Fruit fly (Drosophila melanogaster) whole organism, embryonic: ENCODE results near the gene CG15818.

Experiments
- Bdp1 ChIP-seq: fragments of 200-800 bp; sonication (Bioruptor generic); optimal IDR thresholded peaks from 3 replicates; lab custom pipeline; 2016; ENCODE audit warnings: missing biosample characterization, missing genetic modification characterization
- C15 ChIP-seq: fragments of 200-800 bp; sonication (Bioruptor generic); IDR thresholded peaks from 3 replicates; pipeline ENCODE4 v1.3.6; 2022; ENCODE audit warnings: missing biosample characterization, missing genetic modification characterization
- CG10147 ChIP-seq: fragments of 200-800 bp; sonication (Bioruptor generic); optimal IDR thresholded peaks from 2 replicates; lab custom pipeline; 2019; ENCODE audit warnings: missing biosample characterization, mild to moderate bottlenecking, missing genetic modification characterization, moderate library complexity
- CG11093 ChIP-seq: fragments of 200-800 bp; sonication (Bioruptor generic); IDR thresholded peaks from 3 replicates; pipeline ENCODE4 v1.3.6; 2022; ENCODE audit warnings: missing biosample characterization, missing genetic modification characterization
- CG11247 ChIP-seq: fragments of 200-800 bp; sonication (Bioruptor generic); IDR thresholded peaks from 2 replicates; pipeline ENCODE4 v1.3.6; 2022; ENCODE audit warnings: missing biosample characterization, missing genetic modification characterization
- CG11398 ChIP-seq: fragments of 200-800 bp; sonication (Bioruptor generic); optimal IDR thresholded peaks from 2 replicates; lab custom pipeline; 2016; ENCODE audit warnings: missing biosample characterization, missing genetic modification characterization
- CG11560 ChIP-seq: fragments of 200-800 bp; sonication (Bioruptor generic); IDR thresholded peaks from 3 replicates; pipeline ENCODE4 v1.3.6; 2022; ENCODE audit warnings: missing biosample characterization, missing genetic modification characterization
- CG12155 ChIP-seq: fragments of 200-800 bp; sonication (Bioruptor generic); optimal IDR thresholded peaks from 3 replicates; lab custom pipeline; 2016; ENCODE audit warnings: missing biosample characterization, missing genetic modification characterization
- CG12769 ChIP-seq: fragments of 200-800 bp; sonication (Bioruptor generic); optimal IDR thresholded peaks from 2 replicates; lab custom pipeline; 2019; ENCODE audit warnings: missing biosample characterization, mild to moderate bottlenecking, missing genetic modification characterization, moderate library complexity
- CG15073 ChIP-seq: fragments of 200-800 bp; sonication (Bioruptor generic); optimal IDR thresholded peaks from 2 replicates; lab custom pipeline; 2016; ENCODE audit warnings: missing biosample characterization, missing genetic modification characterization
- CG15601 ChIP-seq: fragments of 200-800 bp; sonication (Bioruptor generic); optimal IDR thresholded peaks from 3 replicates; lab custom pipeline; 2019; ENCODE audit warnings: missing biosample characterization, mild to moderate bottlenecking, missing genetic modification characterization, moderate library complexity
- CG1832 ChIP-seq: fragments of 200-800 bp; sonication (Bioruptor generic); optimal IDR thresholded peaks from 2 replicates; lab custom pipeline; 2017; ENCODE audit warnings: missing biosample characterization, mild to moderate bottlenecking, missing genetic modification characterization, inconsistent platforms
- CG18599 ChIP-seq: fragments of 200-800 bp; sonication (Bioruptor generic); optimal IDR thresholded peaks from 3 replicates; lab custom pipeline; 2017; ENCODE audit warnings: missing biosample characterization, missing genetic modification characterization, mild to moderate bottlenecking, moderate library complexity, missing genetic modification reagents
- CG31388 ChIP-seq: fragments of 200-800 bp; sonication (Bioruptor generic); optimal IDR thresholded peaks from 2 replicates; lab custom pipeline; 2016; ENCODE audit warnings: missing biosample characterization, missing genetic modification characterization
- CG3163 ChIP-seq: fragments of 200-800 bp; sonication (Bioruptor generic); optimal IDR thresholded peaks from 3 replicates; lab custom pipeline; 2016; ENCODE audit warnings: missing biosample characterization, missing genetic modification characterization
- CG32532 ChIP-seq: fragments of 200-800 bp; sonication (Bioruptor generic); IDR thresholded peaks from 2 replicates; pipeline ENCODE4 v1.3.6; 2022; ENCODE audit warnings: missing biosample characterization, missing genetic modification characterization
- CG3281 ChIP-seq: fragments of 200-800 bp; sonication (Bioruptor generic); optimal IDR thresholded peaks from 3 replicates; lab custom pipeline; 2017; ENCODE audit warnings: missing biosample characterization, mild to moderate bottlenecking, missing genetic modification characterization
- CG4360 ChIP-seq: fragments of 200-800 bp; sonication (Bioruptor generic); IDR thresholded peaks from 2 replicates; pipeline ENCODE4 v1.3.6; 2022; ENCODE audit warnings: missing biosample characterization, missing genetic modification characterization
- CG4424 ChIP-seq: fragments of 200-800 bp; sonication (Bioruptor generic); optimal IDR thresholded peaks from 3 replicates; lab custom pipeline; 2016; ENCODE audit warnings: missing biosample characterization, missing genetic modification characterization
- CG7271 ChIP-seq: fragments of 200-800 bp; sonication (Bioruptor generic); optimal IDR thresholded peaks from 2 replicates; lab custom pipeline; 2018; ENCODE audit warnings: missing biosample characterization, mild to moderate bottlenecking, missing genetic modification characterization, moderate library complexity
- CG8765 ChIP-seq: fragments of 200-800 bp; sonication (Bioruptor generic); IDR thresholded peaks from 2 replicates; pipeline ENCODE4 v1.3.6; 2022; ENCODE audit warnings: missing biosample characterization, missing genetic modification characterization
- CG9609 ChIP-seq: fragments of 200-800 bp; sonication (Bioruptor generic); optimal IDR thresholded peaks from 3 replicates; lab custom pipeline; 2016; ENCODE audit warnings: missing biosample characterization, missing genetic modification characterization
- CG9727 ChIP-seq: fragments of 200-800 bp; sonication (Bioruptor generic); optimal IDR thresholded peaks from 3 replicates; lab custom pipeline; 2017; ENCODE audit warnings: missing biosample characterization, mild to moderate bottlenecking, missing genetic modification characterization
- CG9876 ChIP-seq: fragments of 200-800 bp; sonication (Bioruptor generic); optimal IDR thresholded peaks from 2 replicates; lab custom pipeline; 2016; ENCODE audit warnings: missing biosample characterization, missing genetic modification characterization
- Chrac-16 ChIP-seq: fragments of 200-800 bp; sonication (Bioruptor generic); optimal IDR thresholded peaks from 3 replicates; lab custom pipeline; 2016; ENCODE audit warnings: missing biosample characterization, missing genetic modification characterization
- E2f1 ChIP-seq: fragments of 200-800 bp; sonication (Bioruptor generic); IDR thresholded peaks from 2 replicates; pipeline ENCODE4 v1.3.6; 2022; ENCODE audit warnings: missing biosample characterization, missing genetic modification characterization
- H2.0 ChIP-seq: fragments of 200-800 bp; sonication (Bioruptor generic); IDR thresholded peaks from 2 replicates; pipeline ENCODE4 v1.3.6; 2022; ENCODE audit warnings: missing biosample characterization, missing genetic modification characterization
- Oli ChIP-seq: fragments of 200-800 bp; sonication (Bioruptor generic); optimal IDR thresholded peaks from 2 replicates; lab custom pipeline; 2018; ENCODE audit warnings: missing biosample characterization, mild to moderate bottlenecking, missing genetic modification characterization, moderate library complexity
- al ChIP-seq: fragments of 200-800 bp; sonication (Bioruptor generic); IDR thresholded peaks from 2 replicates; pipeline ENCODE4 v1.3.6; 2022; ENCODE audit warnings: missing biosample characterization, missing genetic modification characterization
- cad ChIP-seq: fragments of >200 bp; optimal IDR thresholded peaks from 2 replicates; lab custom pipeline; 2017; ENCODE audit warnings: missing biosample characterization, missing genetic modification characterization
- disco-r ChIP-seq: fragments of 200-800 bp; sonication (Bioruptor generic); optimal IDR thresholded peaks from 2 replicates; lab custom pipeline; 2016; ENCODE audit warnings: missing biosample characterization, missing genetic modification characterization
- dm ChIP-seq: fragments of 200-800 bp; sonication (Bioruptor generic); optimal IDR thresholded peaks from 3 replicates; lab custom pipeline; 2016; ENCODE audit warnings: missing biosample characterization, missing genetic modification characterization
- emc ChIP-seq: fragments of 200-800 bp; sonication (Bioruptor generic); optimal IDR thresholded peaks from 2 replicates; lab custom pipeline; 2016; ENCODE audit warnings: missing biosample characterization, missing genetic modification characterization
- en ChIP-seq: fragments of 200-800 bp; sonication (Bioruptor generic); optimal IDR thresholded peaks from 2 replicates; lab custom pipeline; 2016; ENCODE audit warnings: missing biosample characterization, missing genetic modification characterization
- exex ChIP-seq: fragments of 200-800 bp; sonication (Bioruptor generic); optimal IDR thresholded peaks from 4 replicates; lab custom pipeline; 2018; ENCODE audit warnings: missing biosample characterization, mild to moderate bottlenecking, missing genetic modification characterization, moderate library complexity
- hkb ChIP-seq, 2 experiments: fragments of 200-800 bp in 1 of 2; fragments of >200 bp in 1 of 2; sonication (Bioruptor generic) in 1 of 2; IDR thresholded peaks in 1 of 2; optimal IDR thresholded peaks in 1 of 2; 2 replicates each; pipeline versions ENCODE4 v1.3.6 to Lab custom; 2017 to 2022; ENCODE audit warnings: missing biosample characterization in 1 of 2, missing genetic modification characterization in 1 of 2
- hth ChIP-seq: fragments of >200 bp; optimal IDR thresholded peaks from 2 replicates; lab custom pipeline; 2017; ENCODE audit warnings: inconsistent platforms
- ind ChIP-seq: fragments of 200-800 bp; sonication (Bioruptor generic); optimal IDR thresholded peaks from 3 replicates; lab custom pipeline; 2016; ENCODE audit warnings: missing biosample characterization, missing genetic modification characterization
- jumu ChIP-seq: fragments of 200-800 bp; sonication (Bioruptor generic); optimal IDR thresholded peaks from 3 replicates; lab custom pipeline; 2016; ENCODE audit warnings: missing biosample characterization, missing genetic modification characterization
- nerfin-2 ChIP-seq: fragments of 200-800 bp; sonication (Bioruptor generic); IDR thresholded peaks from 2 replicates; pipeline ENCODE4 v1.3.6; 2022; ENCODE audit warnings: missing biosample characterization, missing genetic modification characterization; ENCODE audit not compliant: partially characterized antibody
- odd ChIP-seq: fragments of 200-800 bp; sonication (Bioruptor generic); optimal IDR thresholded peaks from 2 replicates; lab custom pipeline; 2017; ENCODE audit warnings: missing biosample characterization, mild to moderate bottlenecking, missing genetic modification characterization
- onecut ChIP-seq: fragments of 200-800 bp; sonication (Bioruptor generic); IDR thresholded peaks from 2 replicates; pipeline ENCODE4 v1.3.6; 2022; ENCODE audit warnings: missing biosample characterization, missing genetic modification characterization
- otp ChIP-seq: fragments of 200-800 bp; sonication (Bioruptor generic); IDR thresholded peaks from 3 replicates; pipeline ENCODE4, ENCODE4 v1.3.6; 2022; ENCODE audit warnings: missing biosample characterization, missing genetic modification characterization
- phol ChIP-seq: fragments of 200-800 bp; sonication (Bioruptor generic); optimal IDR thresholded peaks from 3 replicates; lab custom pipeline; 2018; ENCODE audit warnings: missing biosample characterization, mild to moderate bottlenecking, missing genetic modification characterization, moderate library complexity
- psq ChIP-seq: fragments of 200-800 bp; sonication (Bioruptor generic); optimal IDR thresholded peaks from 2 replicates; lab custom pipeline; 2017; ENCODE audit warnings: missing biosample characterization, missing genetic modification characterization
- sens-2 ChIP-seq: fragments of 200-800 bp; sonication (Bioruptor generic); IDR thresholded peaks from 2 replicates; pipeline ENCODE4 v1.3.6; 2022; ENCODE audit warnings: missing biosample characterization, missing genetic modification characterization
- slbo ChIP-seq: fragments of 200-800 bp; sonication (Bioruptor generic); IDR thresholded peaks from 2 replicates; pipeline ENCODE4 v1.3.6; 2022; ENCODE audit warnings: missing biosample characterization, missing genetic modification characterization
- slou ChIP-seq: fragments of 200-800 bp; sonication (Bioruptor generic); optimal IDR thresholded peaks from 3 replicates; lab custom pipeline; 2016; ENCODE audit warnings: missing biosample characterization, missing genetic modification characterization
- tup ChIP-seq: fragments of 200-800 bp; sonication (Bioruptor generic); optimal IDR thresholded peaks from 2 replicates; lab custom pipeline; 2016; ENCODE audit warnings: missing biosample characterization, mild to moderate bottlenecking, missing genetic modification characterization, moderate library complexity
- wor ChIP-seq: fragments of 200-800 bp; sonication (Bioruptor generic); IDR thresholded peaks from 2 replicates; pipeline ENCODE4 v1.3.6; 2022; ENCODE audit warnings: missing biosample characterization, missing genetic modification characterization

CG15818 gene

dm6 chr2L:7436492-7437324 is 26.0 kb downstream of the CG15818 start (continued):
- TF ChIP-seq hkb (optimal IDR thresholded peaks at IDR 0.05; lab: Kevin White, UChicago) (no peak), hkb (GFP tag; IDR thresholded peaks at IDR 0.05; lab: Robert Waterston, UW) (peak; percentile 78), hth (lab: Kevin White, UChicago) (no peak), Oli (no peak), al (GFP tag; lab: Robert Waterston, UW) (peak; percentile 34; the same call in 1 of the 2 replicates), H2.0 (GFP tag; lab: Robert Waterston, UW) (peak; percentile 62), CG9727 (GFP tag; lab: Kevin White, UChicago) (peak; percentile 49), CG12769 (tag; lab: Kevin White, UChicago) (peak; percentile 85), phol (tag; lab: Kevin White, UChicago) (no peak), emc (GFP tag; lab: Kevin White, UChicago) (peak; percentile 19), CG12155 (GFP tag; lab: Kevin White, UChicago) (peak; percentile 56), jumu (GFP tag; lab: Kevin White, UChicago) (peak; percentile 27), onecut (GFP tag; lab: Robert Waterston, UW) (peak; percentile 55), slbo (GFP tag; lab: Robert Waterston, UW) (peak; percentile 82), CG7271 (tag; lab: Kevin White, UChicago) (no peak), ind (peak; percentile 6), CG9609 (GFP tag; lab: Kevin White, UChicago) (peak; percentile 49), CG10147 (GFP tag; lab: Kevin White, UChicago) (peak; percentile 57), CG31388 (GFP tag; lab: Kevin White, UChicago) (peak; percentile 23), CG18599 (GFP tag; lab: Kevin White, UChicago) (peak; percentile 79), CG11093 (GFP tag; lab: Robert Waterston, UW) (peak; percentile 57; the same call in 1 of the 3 replicates), nerfin-2 (GFP tag; lab: Robert Waterston, UW) (no peak), CG1832 (no peak), CG15601 (tag; lab: Kevin White, UChicago) (peak; percentile 73), exex (tag; lab: Kevin White, UChicago) (peak; percentile 90), CG11560 (tag; lab: Robert Waterston, UW) (no peak), tup (GFP tag; lab: Kevin White, UChicago) (peak; percentile 70), cad (no peak), en (GFP tag; lab: Kevin White, UChicago) (peak; percentile 11), sens-2 (0 out of 2 replicates have a peak, but pooled peaks have one; percentile 37), slou (GFP tag; lab: Kevin White, UChicago) (peak; percentile 72), CG3281 (GFP tag; lab: Kevin White, UChicago) (peak; percentile 68), psq (GFP tag; lab: Kevin White, UChicago) (peak; percentile 57), Chrac-16 (GFP tag; lab: Kevin White, UChicago) (no peak), C15 (GFP tag; lab: Robert Waterston, UW) (peak; percentile 70; the same call in 1 of the 3 replicates), CG11247 (peak; percentile 85), CG4360 (GFP tag; lab: Robert Waterston, UW) (peak; percentile 40), CG8765 (GFP tag; lab: Robert Waterston, UW) (no peak), CG32532 (peak; percentile 58; the same call in 1 of the 2 replicates), otp (peak; percentile 89), disco-r (peak; percentile 31), odd (GFP tag; lab: Kevin White, UChicago) (peak; percentile 41), dm (GFP tag; lab: Kevin White, UChicago) (peak; percentile 40), E2f1 (GFP tag; lab: Robert Waterston, UW) (peak; percentile 53), wor (GFP tag; lab: Robert Waterston, UW) (peak; percentile 42), CG11398 (GFP tag; lab: Kevin White, UChicago) (peak; percentile 70), Bdp1 (peak; percentile 51), CG9876 (GFP tag; lab: Kevin White, UChicago) (peak; percentile 70), CG4424 (peak; percentile 45), CG15073 (peak; percentile 21), CG3163 (GFP tag; lab: Kevin White, UChicago) (peak; percentile 67)
